Worm (Caenorhabditis elegans) whole organism, L4 larva: ENCODE results near the gene daf-6.

Source experiments
- F49E8.2 ChIP-seq: sonication (generic microtip); optimal IDR thresholded peaks from 2 replicates; lab custom pipeline; 2016; ENCODE audit warnings: missing compliant biosample characterization, mild to moderate bottlenecking, missing genetic modification characterization, borderline replicate concordance
- R02D3.7 ChIP-seq: fragments of 150-350 bp; sonication (generic microtip); optimal IDR thresholded peaks from 3 replicates; lab custom pipeline; 2014; ENCODE audit warnings: missing biosample characterization, missing genetic modification characterization
- Y48G9A.11 ChIP-seq: fragments of 200-800 bp; sonication (Bioruptor generic); IDR thresholded peaks from 2 replicates; pipeline ENCODE4 v1.3.6; 2022; ENCODE audit warnings: missing genetic modification reagents, missing genetic modification characterization, missing compliant biosample characterization
- cey-2 ChIP-seq: sonication (generic microtip); optimal IDR thresholded peaks from 3 replicates; lab custom pipeline; 2017; ENCODE audit warnings: missing genetic modification characterization, mild to moderate bottlenecking, missing compliant biosample characterization, antibody characterized with exemption, borderline replicate concordance; ENCODE audit not compliant: insufficient read depth
- ctbp-1 ChIP-seq: fragments of 200-800 bp; sonication (Bioruptor generic); IDR thresholded peaks from 2 replicates; pipeline ENCODE4 v1.3.6; 2022; ENCODE audit warnings: missing genetic modification reagents, missing genetic modification characterization, missing compliant biosample characterization
- dve-1 ChIP-seq: sonication (generic microtip); optimal IDR thresholded peaks from 2 replicates; lab custom pipeline; 2017; ENCODE audit warnings: antibody characterized with exemption, mild to moderate bottlenecking, missing genetic modification characterization, missing compliant biosample characterization; ENCODE audit not compliant: insufficient read depth
- mdl-1 ChIP-seq, 2 experiments: fragments of 150-350 bp in 1 of 2; sonication (generic microtip) in 1 of 2; optimal IDR thresholded peaks; 2 replicates each; lab custom pipeline; 2014 to 2017; ENCODE audit warnings: missing biosample characterization in 2 of 2, missing genetic modification characterization in 2 of 2
- mep-1 ChIP-seq: fragments of 150-350 bp; sonication (generic microtip); optimal IDR thresholded peaks from 3 replicates; lab custom pipeline; 2014; ENCODE audit warnings: missing biosample characterization, missing genetic modification characterization
- nhr-11 ChIP-seq: fragments of 150-350 bp; optimal IDR thresholded peaks from 2 replicates; lab custom pipeline; 2014; ENCODE audit warnings: missing biosample characterization, missing genetic modification characterization
- nhr-28 ChIP-seq: fragments of 150-350 bp; optimal IDR thresholded peaks from 2 replicates; lab custom pipeline; 2014; ENCODE audit warnings: missing biosample characterization, missing genetic modification characterization
- nhr-77 ChIP-seq: fragments of 150-350 bp; optimal IDR thresholded peaks from 2 replicates; lab custom pipeline; 2014; ENCODE audit warnings: missing biosample characterization, missing genetic modification characterization
- zag-1 ChIP-seq: fragments of 150-350 bp; optimal IDR thresholded peaks from 2 replicates; lab custom pipeline; 2014; ENCODE audit warnings: missing biosample characterization, missing genetic modification characterization
- zip-2 ChIP-seq: fragments of 150-350 bp; optimal IDR thresholded peaks from 2 replicates; lab custom pipeline; 2014; ENCODE audit warnings: missing biosample characterization, missing genetic modification characterization
- ztf-7 ChIP-seq: fragments of 150-350 bp; optimal IDR thresholded peaks from 2 replicates; lab custom pipeline; 2014; ENCODE audit warnings: missing biosample characterization, missing genetic modification characterization

- TF ChIP-seq zag-1 (tag; lab: Kevin White, UChicago) (no peak), F49E8.2 (tag; lab: Kevin White, UChicago) (no peak), R02D3.7 (tag; lab: Kevin White, UChicago) (no peak), cey-2 (tag; lab: Kevin White, UChicago) (no peak), Y48G9A.11 (no peak), nhr-77 (no peak), nhr-28 (tag; lab: Kevin White, UChicago) (no peak), ztf-7 (no peak), ctbp-1 (GFP tag; lab: Robert Waterston, UW) (no peak), dve-1 (tag; lab: Kevin White, UChicago) (no peak), mdl-1 (tag; optimal IDR thresholded peaks at IDR 0.05; lab: Kevin White, UChicago) (no peak), zip-2 (tag; lab: Kevin White, UChicago) (no peak), nhr-11 (no peak), mep-1 (no peak)
Observed at ce11 chrX:14894845-14895244, 6.6 kb downstream of the daf-6 start, which contains the start of gene nac-1.
